Worm (Caenorhabditis elegans) whole organism, L1 larva: Measurements from ENCODE around the gene trpp-5.
"Not testable (repeated sequence)": the region's sequence is repeated elsewhere in the genome, so short reads cannot be mapped to it uniquely, and the experiment has no call there.

Experiments used
- F16B12.6 ChIP-seq: fragments of 150-350 bp; optimal IDR thresholded peaks from 2 replicates; lab custom pipeline; 2014; ENCODE audit warnings: missing biosample characterization, missing genetic modification characterization
- aha-1 ChIP-seq: fragments of 150-350 bp; optimal IDR thresholded peaks from 2 replicates; lab custom pipeline; 2014; ENCODE audit warnings: missing biosample characterization, missing genetic modification characterization
- blmp-1 ChIP-seq: fragments of 150-350 bp; optimal IDR thresholded peaks from 2 replicates; lab custom pipeline; 2014; ENCODE audit warnings: missing biosample characterization, missing genetic modification characterization
- dpl-1 ChIP-seq, 3 experiments: fragments of 150-350 bp in 2 of 3; sonication (generic microtip) in 1 of 3; optimal IDR thresholded peaks; 2 replicates each; lab custom pipeline; 2014 to 2017; ENCODE audit warnings: missing biosample characterization in 3 of 3, missing genetic modification characterization in 3 of 3, missing genetic modification reagents in 3 of 3
- efl-1 ChIP-seq, 4 experiments: fragments of 150-350 bp; optimal IDR thresholded peaks in 3 of 4; peaks in 1 of 4; 1 replicate in 1 of 4; 2 replicates in 3 of 4; lab custom pipeline; 2014; ENCODE audit warnings: missing biosample characterization in 2 of 4, missing genetic modification characterization in 2 of 4, missing genetic modification reagents in 2 of 4
- elt-3 ChIP-seq, 6 experiments: fragments of 150-350 bp in 1 of 6; sonication (generic microtip); optimal IDR thresholded peaks; 2 replicates each; lab custom pipeline; 2017 to 2018; ENCODE audit warnings: missing biosample characterization in 6 of 6, missing genetic modification characterization in 6 of 6, inconsistent platforms in 1 of 6
- hlh-4 ChIP-seq: sonication (generic microtip); optimal IDR thresholded peaks from 2 replicates; lab custom pipeline; 2016; ENCODE audit warnings: mild to moderate bottlenecking, missing genetic modification characterization, missing compliant biosample characterization
- lin-13 ChIP-seq: fragments of 150-350 bp; optimal IDR thresholded peaks from 2 replicates; lab custom pipeline; 2014; ENCODE audit warnings: missing biosample characterization, missing genetic modification reagents, missing genetic modification characterization
- lin-15B ChIP-seq: fragments of 150-350 bp; sonication (generic microtip); optimal IDR thresholded peaks from 3 replicates; lab custom pipeline; 2014; ENCODE audit warnings: missing biosample characterization, missing genetic modification characterization
- lin-35 ChIP-seq, 2 experiments: fragments of 150-350 bp; optimal IDR thresholded peaks; 2 replicates each; lab custom pipeline; 2014; ENCODE audit warnings: missing biosample characterization in 2 of 2, missing genetic modification characterization in 2 of 2, missing genetic modification reagents in 2 of 2
- mdl-1 ChIP-seq, 2 experiments: fragments of 150-350 bp; optimal IDR thresholded peaks; 2 replicates each; lab custom pipeline; 2014 to 2017; ENCODE audit warnings: missing biosample characterization in 2 of 2, missing genetic modification characterization in 2 of 2, inconsistent platforms in 1 of 2
- mep-1 ChIP-seq: fragments of 150-350 bp; optimal IDR thresholded peaks from 2 replicates; lab custom pipeline; 2014; ENCODE audit warnings: missing biosample characterization, missing genetic modification characterization
- nhr-11 ChIP-seq: fragments of 150-350 bp; optimal IDR thresholded peaks from 2 replicates; lab custom pipeline; 2014; ENCODE audit warnings: missing biosample characterization, missing genetic modification characterization
- nhr-84 ChIP-seq: sonication (generic microtip); optimal IDR thresholded peaks from 2 replicates; lab custom pipeline; 2017; ENCODE audit warnings: missing biosample characterization, missing genetic modification characterization
- pqm-1 ChIP-seq: sonication (generic microtip); optimal IDR thresholded peaks from 3 replicates; lab custom pipeline; 2017; ENCODE audit warnings: missing biosample characterization, missing genetic modification characterization
- snu-23 ChIP-seq: sonication (generic microtip); optimal IDR thresholded peaks from 2 replicates; lab custom pipeline; 2016; ENCODE audit warnings: missing genetic modification characterization, missing compliant biosample characterization
- sox-4 ChIP-seq: sonication (generic microtip); optimal IDR thresholded peaks from 2 replicates; lab custom pipeline; 2016; ENCODE audit warnings: missing genetic modification characterization, missing compliant biosample characterization
- tbx-2 ChIP-seq: sonication (generic microtip); optimal IDR thresholded peaks from 2 replicates; lab custom pipeline; 2016; ENCODE audit warnings: missing genetic modification characterization, missing compliant biosample characterization
- unc-130 ChIP-seq: fragments of 150-350 bp; optimal IDR thresholded peaks from 2 replicates; lab custom pipeline; 2017; ENCODE audit warnings: missing biosample characterization, missing genetic modification characterization, inconsistent platforms
- zip-4 ChIP-seq: fragments of 200-800 bp; sonication (Bioruptor generic); optimal IDR thresholded peaks from 2 replicates; lab custom pipeline; 2018; ENCODE audit warnings: mild to moderate bottlenecking, missing genetic modification characterization, moderate library complexity, missing compliant biosample characterization

The trpp-5 gene

DNA sequence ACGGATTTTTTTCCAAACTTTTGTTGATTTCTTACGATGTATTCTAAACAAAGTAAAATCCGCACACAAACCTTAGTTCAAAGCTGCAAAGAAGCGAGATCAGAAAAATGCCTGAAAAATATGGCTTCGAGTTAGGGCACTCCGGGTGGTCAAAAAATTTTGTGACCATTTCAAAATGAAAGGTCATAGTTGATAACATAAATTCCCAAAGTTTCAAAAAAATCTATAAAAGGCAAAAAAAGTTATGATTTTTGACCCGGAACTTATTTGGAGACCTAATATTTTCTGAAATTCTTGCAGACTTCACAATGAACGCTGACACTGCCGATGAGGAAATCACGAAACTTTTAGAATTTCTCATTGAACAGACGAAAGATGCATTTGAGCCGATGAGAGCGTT, 37.6 kb downstream of the trpp-5 start, which contains the start of gene Y57A10A.8:
Y57A10A.8 (plus strand) TSS at position 301 of the 400 bp plus-strand sequence.
- TF ChIP-seq mep-1; sox-4 (tag; lab: Kevin White, UChicago); nhr-84 (tag; lab: Kevin White, UChicago): not testable (repeated sequence)

DNA sequence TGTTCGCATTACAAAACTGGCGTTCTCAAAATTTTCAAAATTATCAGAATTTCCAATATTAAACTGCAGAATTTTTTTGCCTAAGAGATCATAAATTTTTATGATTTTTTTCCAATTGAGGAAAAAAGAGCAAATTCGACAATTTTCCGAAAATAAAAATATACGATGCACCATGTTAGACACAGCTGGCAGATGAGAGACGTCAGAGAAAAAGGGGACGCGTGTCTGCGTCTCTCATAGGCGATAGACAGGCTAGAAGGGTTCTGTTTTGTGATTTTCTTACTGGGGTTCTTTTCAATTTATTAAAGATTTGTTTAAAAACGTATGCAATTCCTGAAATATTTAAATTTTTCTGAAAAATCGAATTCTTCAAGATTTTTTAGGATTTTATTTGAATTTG, 39.2 kb downstream of the trpp-5 start:
- no peak for TF ChIP-seq nhr-11 (tag; lab: Kevin White, UChicago)
- TF ChIP-seq dpl-1 (GFP tag; optimal IDR thresholded peaks at IDR 0.05; lab: Kevin White, UChicago): peak in 2 of 3 experiments; percentile 2 to 13
- TF ChIP-seq hlh-4 (tag; lab: Kevin White, UChicago): no peak
- TF ChIP-seq aha-1: no peak
- TF ChIP-seq efl-1 (optimal IDR thresholded peaks at IDR 0.05; lab: Kevin White, UChicago): peak; percentile 60 to 67
- TF ChIP-seq efl-1 (GFP tag; optimal IDR thresholded peaks at IDR 0.05 in 1 of 2; lab: Kevin White, UChicago): peak in 1 of 2 experiments; percentile 33
- no peak for TF ChIP-seq tbx-2 (tag; lab: Kevin White, UChicago)
- no peak for TF ChIP-seq elt-3 (tag; optimal IDR thresholded peaks at IDR 0.05; lab: Kevin White, UChicago)
- no peak for TF ChIP-seq snu-23
- peak; percentile 8 to 45 for TF ChIP-seq lin-35 (GFP tag; optimal IDR thresholded peaks at IDR 0.05; lab: Kevin White, UChicago)
- no peak for TF ChIP-seq mep-1
- peak; percentile 3 for TF ChIP-seq lin-15B (tag; lab: Kevin White, UChicago)
- no peak for TF ChIP-seq mdl-1 (tag; optimal IDR thresholded peaks at IDR 0.05; lab: Kevin White, UChicago)
- no peak for TF ChIP-seq pqm-1 (tag; lab: Kevin White, UChicago)
- TF ChIP-seq F16B12.6: peak; percentile 5

DNA sequence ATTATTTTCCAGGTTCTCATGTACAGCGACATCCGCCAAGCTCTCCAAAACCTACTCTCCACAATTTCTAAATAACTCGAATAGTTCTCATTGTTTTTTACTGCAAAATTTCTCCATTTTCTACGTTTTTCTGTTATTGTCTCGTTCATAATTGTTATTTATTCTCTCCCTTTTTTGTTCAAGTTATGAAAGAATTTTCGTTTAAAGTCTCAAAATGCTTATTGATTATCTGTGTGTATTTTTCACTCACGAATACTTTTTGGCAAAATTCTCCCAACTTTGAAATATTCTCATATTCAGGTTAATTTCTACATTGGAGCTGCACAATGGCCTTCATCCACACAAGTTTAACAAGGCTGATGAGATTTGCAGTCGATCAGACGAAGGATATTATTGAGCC, 48.0 kb downstream of the trpp-5 start, which contains the start of gene Y57A10A.5:
Y57A10A.5 (plus strand) TSS at position 301 of the 400 bp plus-strand sequence.
- TF ChIP-seq hlh-4 (tag; lab: Kevin White, UChicago); zip-4 (GFP tag; lab: Kevin White, UChicago); unc-130 (tag; lab: Kevin White, UChicago): not testable (repeated sequence)

DNA sequence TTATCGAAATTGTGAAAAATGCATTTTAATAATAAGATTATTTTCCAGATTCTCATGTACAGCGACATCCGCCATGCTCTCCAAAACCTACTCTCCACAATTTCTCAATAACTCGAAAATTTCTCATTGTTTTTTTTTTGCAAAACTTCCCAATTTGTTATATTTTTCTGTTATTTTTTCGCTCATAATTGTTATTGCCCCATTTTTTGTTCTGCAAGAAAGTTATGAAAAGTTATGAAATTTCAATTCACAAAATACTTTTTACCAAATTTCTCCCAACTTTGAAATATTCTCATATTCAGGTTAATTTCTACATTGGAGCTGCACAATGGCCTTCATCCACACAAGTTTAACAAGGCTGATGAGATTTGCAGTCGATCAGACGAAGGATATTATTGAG, 50.5 kb downstream of the trpp-5 start, which contains the start of gene Y57A10A.4:
Y57A10A.4 (plus strand) TSS at position 301 of the 400 bp plus-strand sequence.
- not testable (repeated sequence) for TF ChIP-seq mep-1; blmp-1 (tag; lab: Kevin White, UChicago); lin-13 (GFP tag; lab: Kevin White, UChicago)
